Worm (Caenorhabditis elegans) whole organism, mixed stage, embryonic: ENCODE data around the gene K06A9.1.

Source experiments
- blmp-1 ChIP-seq: fragments of 150-350 bp; optimal IDR thresholded peaks from 2 replicates; lab custom pipeline; 2014; ENCODE audit warnings: missing biosample characterization, missing genetic modification characterization
- ces-1 ChIP-seq: fragments of 150-350 bp; optimal IDR thresholded peaks from 2 replicates; lab custom pipeline; 2014; ENCODE audit warnings: missing biosample characterization, missing genetic modification reagents, missing genetic modification characterization
- elt-3 ChIP-seq: fragments of 150-350 bp; optimal IDR thresholded peaks from 2 replicates; lab custom pipeline; 2014; ENCODE audit warnings: missing biosample characterization, missing genetic modification characterization
- lsy-2 ChIP-seq: fragments of 150-350 bp; optimal IDR thresholded peaks from 2 replicates; lab custom pipeline; 2014; ENCODE audit warnings: missing biosample characterization, missing genetic modification characterization
- mab-5 ChIP-seq: fragments of 150-350 bp; optimal IDR thresholded peaks from 2 replicates; lab custom pipeline; 2014; ENCODE audit warnings: missing biosample characterization, missing genetic modification characterization
- nhr-12 ChIP-seq: fragments of 150-350 bp; optimal IDR thresholded peaks from 2 replicates; lab custom pipeline; 2014; ENCODE audit warnings: missing biosample characterization, missing genetic modification characterization
- nhr-28 ChIP-seq: fragments of 150-350 bp; optimal IDR thresholded peaks from 2 replicates; lab custom pipeline; 2014; ENCODE audit warnings: missing biosample characterization, missing genetic modification characterization
- pha-4 ChIP-seq: fragments of 150-350 bp; optimal IDR thresholded peaks from 2 replicates; lab custom pipeline; 2018; ENCODE audit warnings: missing biosample characterization, missing genetic modification reagents, missing genetic modification characterization
- snpc-4 ChIP-seq: fragments of 150-350 bp; optimal IDR thresholded peaks from 2 replicates; lab custom pipeline; 2014; ENCODE audit warnings: missing biosample characterization, missing genetic modification characterization
- sptf-1 ChIP-seq: sonication (generic microtip); optimal IDR thresholded peaks from 2 replicates; lab custom pipeline; 2017; ENCODE audit warnings: mild to moderate bottlenecking, missing genetic modification characterization, moderate library complexity, missing compliant biosample characterization
- unc-39 ChIP-seq: fragments of 150-350 bp; optimal IDR thresholded peaks from 2 replicates; lab custom pipeline; 2014; ENCODE audit warnings: missing biosample characterization, missing genetic modification characterization
- unc-62 ChIP-seq: fragments of 150-350 bp; optimal IDR thresholded peaks from 2 replicates; lab custom pipeline; 2014; ENCODE audit warnings: missing biosample characterization, missing genetic modification reagents, missing genetic modification characterization
- ztf-11 ChIP-seq: fragments of 150-350 bp; optimal IDR thresholded peaks from 2 replicates; lab custom pipeline; 2014; ENCODE audit warnings: missing biosample characterization, missing genetic modification characterization

DNA sequence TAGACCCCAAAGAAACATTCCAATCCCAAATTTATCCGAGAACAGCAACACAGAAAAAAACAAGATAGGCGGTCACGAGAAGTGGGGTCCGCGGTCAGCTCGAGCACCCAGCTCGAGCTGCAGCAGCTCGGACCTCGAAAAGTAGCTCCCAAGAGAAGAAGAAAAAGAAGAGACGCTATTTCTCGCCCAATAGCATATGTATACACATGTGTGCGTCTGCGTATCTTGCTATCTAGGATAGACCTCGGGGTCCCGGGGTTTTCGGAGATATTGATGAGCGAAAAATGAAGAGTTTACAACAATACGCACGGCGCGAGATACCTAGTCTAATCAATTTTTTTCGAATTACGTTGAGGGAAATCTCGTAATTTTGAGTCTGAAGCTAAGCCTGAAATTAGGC lies 25.2 kb upstream of the K06A9.1 start:
- TF ChIP-seq blmp-1 (tag; lab: Kevin White, UChicago) (no peak), mab-5 (tag; lab: Kevin White, UChicago) (no peak), unc-39 (no peak), elt-3 (no peak), nhr-12 (tag; lab: Kevin White, UChicago) (no peak), unc-62 (GFP tag; lab: Kevin White, UChicago) (peak; percentile 1), ces-1 (peak; percentile 5), lsy-2 (tag; lab: Kevin White, UChicago) (no peak), nhr-28 (tag; lab: Kevin White, UChicago) (no peak), ztf-11 (no peak), sptf-1 (tag; lab: Kevin White, UChicago) (peak; percentile 2), pha-4 (tag; lab: Kevin White, UChicago) (no peak), snpc-4 (tag; lab: Kevin White, UChicago) (no peak)
